Worm (Caenorhabditis elegans): Measurements from ENCODE around the gene snt-3.

DNA sequence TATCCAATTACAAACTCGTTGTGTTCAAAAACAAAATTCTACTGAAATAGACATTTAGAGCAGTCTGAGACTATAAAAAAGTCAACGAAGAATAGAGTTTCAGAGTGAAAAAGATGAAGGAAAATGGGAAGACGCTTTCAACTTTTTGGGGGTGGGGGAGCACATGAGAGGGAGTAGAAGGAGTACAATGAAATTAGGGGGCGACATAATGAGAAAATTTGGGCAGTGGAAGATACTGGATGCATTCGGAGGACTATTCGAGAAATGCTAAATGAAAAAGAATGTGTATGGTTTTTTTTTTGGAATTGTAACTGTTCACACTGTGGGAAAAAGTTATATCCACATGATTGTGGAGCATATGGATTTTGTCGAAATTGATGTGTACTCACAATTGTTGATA lies 57.5 kb downstream of the snt-3 start:
- TF ChIP-seq tra-4 (tag; optimal IDR thresholded peaks at IDR 0.05) (no peak), ama-1 (optimal IDR thresholded peaks at IDR 0.05) (no peak), F13C5.2 (tag; optimal IDR thresholded peaks at IDR 0.05) (no peak), ets-7 (tag; optimal IDR thresholded peaks at IDR 0.05) (no peak), hmbx-1 (tag; optimal IDR thresholded peaks at IDR 0.05) (no peak), ceh-36 (tag; optimal IDR thresholded peaks at IDR 0.05) (no peak), scrt-1 (GFP tag; IDR thresholded peaks at IDR 0.05) (no peak), tbx-11 (GFP tag; IDR thresholded peaks at IDR 0.05) (no peak), B0310.2 (tag; optimal IDR thresholded peaks at IDR 0.05) (no peak), tbx-37 (GFP tag; conservative IDR thresholded peaks at IDR 0.05) (no peak), flt-1 (GFP tag; IDR thresholded peaks at IDR 0.05) (no peak), ceh-13 (GFP tag; optimal IDR thresholded peaks at IDR 0.05) (no peak)
